Worm (Caenorhabditis elegans): ENCODE measurements around the gene pqbp-1.1.

- TF ChIP-seq dmd-4 (tag; optimal IDR thresholded peaks at IDR 0.05) (no peak), unc-62 (GFP tag; optimal IDR thresholded peaks at IDR 0.05) (no peak)
Measured at ce11 chrIV:258362-258761, 3.1 kb downstream of the pqbp-1.1 start.
